Worm (Caenorhabditis elegans) whole organism, midembryonic: ENCODE measurements around the gene abu-14.

Source experiments
- T22C8.4 ChIP-seq: fragments of 200-800 bp; sonication (Bioruptor generic); IDR thresholded peaks from 2 replicates; pipeline ENCODE4 v1.3.6; 2022; ENCODE audit warnings: missing genetic modification characterization, missing compliant biosample characterization
- cog-1 ChIP-seq: sonication (generic microtip); optimal IDR thresholded peaks from 2 replicates; lab custom pipeline; 2016; ENCODE audit warnings: missing genetic modification characterization, missing compliant biosample characterization
- flt-1 ChIP-seq: fragments of 200-800 bp; sonication (Bioruptor generic); IDR thresholded peaks from 2 replicates; pipeline ENCODE4 v1.3.6; 2022; ENCODE audit warnings: missing genetic modification characterization, missing compliant biosample characterization
- klf-2 ChIP-seq: fragments of 200-800 bp; sonication (Bioruptor generic); conservative IDR thresholded peaks from 2 replicates; pipeline ENCODE4 v1.3.6; 2022; ENCODE audit warnings: missing genetic modification reagents, missing genetic modification characterization, missing compliant biosample characterization
- ref-1 ChIP-seq: fragments of 200-800 bp; sonication (Bioruptor generic); conservative IDR thresholded peaks from 2 replicates; pipeline ENCODE4 v1.3.6; 2022; ENCODE audit warnings: missing genetic modification reagents, missing genetic modification characterization, missing compliant biosample characterization
- tab-1 ChIP-seq: fragments of 200-800 bp; sonication (Bioruptor generic); IDR thresholded peaks from 2 replicates; pipeline ENCODE4 v1.3.6; 2022; ENCODE audit warnings: missing genetic modification characterization, missing compliant biosample characterization
- ztf-23 ChIP-seq: fragments of 200-800 bp; sonication (Bioruptor generic); IDR thresholded peaks from 2 replicates; pipeline ENCODE4 v1.3.6; 2022; ENCODE audit warnings: missing genetic modification reagents, missing genetic modification characterization, missing compliant biosample characterization
- ztf-29 ChIP-seq: fragments of 200-800 bp; sonication (Bioruptor generic); IDR thresholded peaks from 2 replicates; pipeline ENCODE4 v1.3.6; 2022; ENCODE audit warnings: missing genetic modification reagents, missing genetic modification characterization, missing compliant biosample characterization

DNA sequence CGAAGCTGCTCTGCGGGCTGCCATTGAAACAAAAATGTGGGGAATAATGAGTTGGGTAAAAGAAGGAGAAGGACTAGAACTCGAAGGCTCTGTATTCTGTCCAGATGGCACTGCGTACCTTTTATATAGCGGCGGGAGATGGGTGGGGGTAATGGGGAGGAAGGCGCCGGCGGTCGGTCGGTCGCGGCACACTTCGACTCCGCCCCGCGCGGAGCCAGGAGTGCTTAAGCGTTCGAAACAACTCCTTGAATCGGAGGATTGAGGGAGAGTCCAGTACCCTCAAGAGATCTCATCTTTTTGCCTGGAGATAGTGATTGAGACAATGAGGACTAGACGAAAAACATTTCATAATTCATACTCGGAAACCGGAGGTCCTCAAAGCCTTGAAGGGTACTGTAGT is at the start of gene abu-14:
- TF ChIP-seq ztf-29 (GFP tag; lab: Robert Waterston, UW) (no peak), cog-1 (no peak), flt-1 (GFP tag; lab: Robert Waterston, UW) (no peak), ref-1 (GFP tag; lab: Robert Waterston, UW) (no peak), T22C8.4 (GFP tag; lab: Robert Waterston, UW) (no peak), ztf-23 (GFP tag; lab: Robert Waterston, UW) (no peak), tab-1 (no peak), klf-2 (no peak)
